Worm (Caenorhabditis elegans): Measurements from ENCODE around the gene Y50E8A.12.
"Not testable (repeated sequence)": the region's sequence is repeated elsewhere in the genome, so short reads cannot be mapped to it uniquely, and the experiment has no call there.

DNA sequence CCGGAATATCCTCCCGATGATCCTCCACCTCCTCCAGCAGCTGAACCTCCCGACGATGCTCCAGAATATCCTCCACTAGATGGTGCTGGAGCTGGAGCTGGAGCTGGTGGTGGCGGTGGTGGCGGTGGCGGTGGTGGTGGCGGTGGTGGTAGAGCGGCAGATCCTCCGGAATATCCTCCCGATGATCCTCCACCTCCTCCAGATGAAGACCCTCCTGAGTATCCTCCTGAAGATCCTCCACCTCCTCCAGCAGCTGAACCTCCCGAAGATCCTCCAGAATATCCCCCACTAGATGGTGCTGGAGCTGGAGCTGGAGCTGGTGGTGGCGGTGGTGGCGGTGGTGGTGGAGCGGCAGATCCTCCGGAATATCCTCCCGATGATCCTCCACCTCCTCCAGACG is 40.6 kb downstream of the Y50E8A.12 start:
- not testable (repeated sequence) for TF ChIP-seq duxl-1 (tag; optimal IDR thresholded peaks at IDR 0.05; ENCODE audit: poor library complexity); nhr-42 (GFP tag; IDR thresholded peaks at IDR 0.05); ama-1 (optimal IDR thresholded peaks at IDR 0.05); unc-62 (GFP tag; optimal IDR thresholded peaks at IDR 0.05 in 1 of 2); unc-62 (tag; optimal IDR thresholded peaks at IDR 0.05); nhr-237 (tag; optimal IDR thresholded peaks at IDR 0.05); daf-16 (GFP tag; optimal IDR thresholded peaks at IDR 0.05); daf-16 (tag; optimal IDR thresholded peaks at IDR 0.05)
- TF ChIP-seq set-16 (GFP tag; IDR thresholded peaks at IDR 0.05), result peak; percentile 92
